Fruit fly (Drosophila melanogaster) whole organism, pupa: Measurements from ENCODE around the gene Npc2f.
A peak's percentile ranks its signal among the peaks of the same experiment; 100 is the strongest.

Experiments used
- CG10348 ChIP-seq: fragments of 200-800 bp; sonication (Bioruptor generic); IDR thresholded peaks from 2 replicates; pipeline ENCODE4 v1.3.6; 2022; ENCODE audit warnings: missing biosample characterization, missing genetic modification characterization
- CG12605 ChIP-seq: fragments of 200-800 bp; sonication (Bioruptor generic); IDR thresholded peaks from 2 replicates; pipeline ENCODE4 v1.3.6; 2022; ENCODE audit warnings: missing biosample characterization, missing genetic modification characterization
- CG13204 ChIP-seq: fragments of 200-800 bp; sonication (Bioruptor generic); optimal IDR thresholded peaks from 2 replicates; lab custom pipeline; 2018; ENCODE audit warnings: missing biosample characterization, mild to moderate bottlenecking, missing genetic modification characterization, moderate library complexity
- CG14655 ChIP-seq: fragments of 200-800 bp; sonication (Bioruptor generic); optimal IDR thresholded peaks from 3 replicates; lab custom pipeline; 2017; ENCODE audit warnings: mild to moderate bottlenecking, missing biosample characterization, missing genetic modification reagents, missing genetic modification characterization
- CG15710 ChIP-seq: fragments of 200-800 bp; sonication (Bioruptor generic); optimal IDR thresholded peaks from 2 replicates; lab custom pipeline; 2018; ENCODE audit warnings: missing biosample characterization, mild to moderate bottlenecking, missing genetic modification characterization, moderate library complexity
- CG17806 ChIP-seq: fragments of 200-800 bp; sonication (Bioruptor generic); optimal IDR thresholded peaks from 2 replicates; lab custom pipeline; 2018; ENCODE audit warnings: missing biosample characterization, mild to moderate bottlenecking, missing genetic modification characterization, moderate library complexity
- CG32121 ChIP-seq: fragments of 200-800 bp; sonication (Bioruptor generic); IDR thresholded peaks from 2 replicates; pipeline ENCODE4 v1.3.6; 2022; ENCODE audit warnings: missing biosample characterization, missing genetic modification characterization
- CG34367 ChIP-seq: fragments of 200-800 bp; sonication (Bioruptor generic); optimal IDR thresholded peaks from 2 replicates; lab custom pipeline; 2018; ENCODE audit warnings: missing biosample characterization, mild to moderate bottlenecking, missing genetic modification characterization
- CG4496 ChIP-seq: fragments of 200-800 bp; sonication (Bioruptor generic); IDR thresholded peaks from 3 replicates; pipeline ENCODE4 v1.3.6; 2022; ENCODE audit warnings: missing biosample characterization, missing genetic modification characterization
- CG8159 ChIP-seq: fragments of 200-800 bp; sonication (Bioruptor generic); optimal IDR thresholded peaks from 3 replicates; lab custom pipeline; 2018; ENCODE audit warnings: missing biosample characterization, mild to moderate bottlenecking, missing genetic modification characterization, moderate library complexity
- CG8301 ChIP-seq: fragments of 200-800 bp; sonication (Bioruptor generic); optimal IDR thresholded peaks from 2 replicates; lab custom pipeline; 2018; ENCODE audit warnings: missing biosample characterization, mild to moderate bottlenecking, missing genetic modification characterization
- CG9948 ChIP-seq: fragments of 200-800 bp; sonication (Bioruptor generic); optimal IDR thresholded peaks from 2 replicates; lab custom pipeline; 2018; ENCODE audit warnings: missing biosample characterization, mild to moderate bottlenecking, missing genetic modification characterization, moderate library complexity
- D1 ChIP-seq: fragments of 200-800 bp; sonication (Bioruptor generic); optimal IDR thresholded peaks from 2 replicates; lab custom pipeline; 2018; ENCODE audit warnings: missing biosample characterization, mild to moderate bottlenecking, missing genetic modification characterization, moderate library complexity
- EcR ChIP-seq: fragments of 200-800 bp; sonication (Bioruptor generic); optimal IDR thresholded peaks from 3 replicates; lab custom pipeline; 2019; ENCODE audit warnings: missing biosample characterization, missing genetic modification characterization, mild to moderate bottlenecking, moderate library complexity, missing genetic modification reagents
- Ets98B ChIP-seq: fragments of 200-800 bp; sonication (Bioruptor generic); IDR thresholded peaks from 2 replicates; pipeline ENCODE4 v1.3.6; 2022; ENCODE audit warnings: missing biosample characterization, missing genetic modification characterization
- Pif1A ChIP-seq: fragments of 200-800 bp; sonication (Bioruptor generic); optimal IDR thresholded peaks from 3 replicates; lab custom pipeline; 2016; ENCODE audit warnings: missing biosample characterization, missing genetic modification characterization
- Pif1B ChIP-seq: fragments of 200-800 bp; sonication (Bioruptor generic); optimal IDR thresholded peaks from 3 replicates; lab custom pipeline; 2016; ENCODE audit warnings: missing biosample characterization, missing genetic modification characterization
- Snoo ChIP-seq: fragments of 200-800 bp; sonication (Bioruptor generic); optimal IDR thresholded peaks from 3 replicates; lab custom pipeline; 2017; ENCODE audit warnings: missing biosample characterization, mild to moderate bottlenecking, missing genetic modification characterization, inconsistent platforms
- fd96Ca ChIP-seq: fragments of 200-800 bp; sonication (Bioruptor generic); IDR thresholded peaks from 3 replicates; pipeline ENCODE4 v1.3.6; 2022; ENCODE audit warnings: missing biosample characterization, missing genetic modification characterization
- gl ChIP-seq: fragments of 200-800 bp; sonication (Bioruptor generic); optimal IDR thresholded peaks from 2 replicates; lab custom pipeline; 2018; ENCODE audit warnings: missing biosample characterization, mild to moderate bottlenecking, missing genetic modification characterization
- rn ChIP-seq: fragments of 200-800 bp; sonication (Bioruptor generic); IDR thresholded peaks from 2 replicates; pipeline ENCODE4 v1.3.6; 2022; ENCODE audit warnings: missing biosample characterization, missing genetic modification characterization

Npc2f gene

dm6 chr3R:24148838-24149237, 11.1 kb downstream of the Npc2f start, which contains the start of gene Slimp:
Gene Slimp, minus strand, starts transcription at chr3R:24148967.
- TF ChIP-seq Pif1B (GFP tag; lab: Kevin White, UChicago) (peak; percentile 2), CG32121 (GFP tag; lab: Robert Waterston, UW) (0 out of 2 replicates have a peak, but pooled peaks have one; percentile 19), Pif1A (GFP tag; lab: Kevin White, UChicago) (peak; percentile 47), Ets98B (GFP tag; lab: Robert Waterston, UW) (no peak), CG9948 (tag; lab: Kevin White, UChicago) (no peak)

dm6 chr3R:24150103-24150502, 12.4 kb downstream of the Npc2f start, which contains the start of gene p38c:
Gene p38c, minus strand, starts transcription at chr3R:24150203.
- TF ChIP-seq CG10348 (GFP tag; lab: Robert Waterston, UW) = no peak
- no peak for TF ChIP-seq CG9948 (tag; lab: Kevin White, UChicago)
- TF ChIP-seq fd96Ca (GFP tag; lab: Robert Waterston, UW) = no peak

dm6 chr3R:24151924-24152809, 14.5 kb downstream of the Npc2f start, which contains the start of the genes p38a and CG6178:
Gene p38a, minus strand, starts transcription at chr3R:24152321.
Gene CG6178, plus strand, starts transcription at chr3R:24152347.
- TF ChIP-seq Pif1A (GFP tag; lab: Kevin White, UChicago) = peak; percentile 91
- peak; percentile 98 for TF ChIP-seq CG17806 (tag; lab: Kevin White, UChicago)
- peak; percentile 98 for TF ChIP-seq Snoo (tag; lab: Kevin White, UChicago)
- no peak for TF ChIP-seq D1 (tag; lab: Kevin White, UChicago)
- peak; percentile 99 for TF ChIP-seq CG8159 (tag; lab: Kevin White, UChicago)
- TF ChIP-seq gl = peak; percentile 74
- peak; percentile 99 for TF ChIP-seq CG15710
- peak; percentile 97 for TF ChIP-seq CG4496
- peak; percentile 99 for TF ChIP-seq CG14655 (GFP tag; lab: Kevin White, UChicago)
- TF ChIP-seq fd96Ca (GFP tag; lab: Robert Waterston, UW) = peak; percentile 95
- peak; percentile 99 for TF ChIP-seq CG9948 (tag; lab: Kevin White, UChicago)
- TF ChIP-seq CG8301 (tag; lab: Kevin White, UChicago) = peak; percentile 98
- TF ChIP-seq CG13204 (GFP tag; lab: Kevin White, UChicago) = peak; percentile 89
- peak; percentile 94 for TF ChIP-seq CG34367
- peak; percentile 97 for TF ChIP-seq Pif1B (GFP tag; lab: Kevin White, UChicago)
- peak; percentile 97 for TF ChIP-seq rn (GFP tag; lab: Robert Waterston, UW)
- TF ChIP-seq EcR = peak; percentile 63
- peak; percentile 91 for TF ChIP-seq CG10348 (GFP tag; lab: Robert Waterston, UW)
- peak; percentile 97 for TF ChIP-seq Ets98B (GFP tag; lab: Robert Waterston, UW)
- peak; percentile 89 for TF ChIP-seq CG12605 (GFP tag; lab: Robert Waterston, UW)
- peak; percentile 98 for TF ChIP-seq CG32121 (GFP tag; lab: Robert Waterston, UW)

- TF ChIP-seq CG8159 (tag; lab: Kevin White, UChicago) = peak; percentile 91
- TF ChIP-seq fd96Ca (GFP tag; lab: Robert Waterston, UW) = peak; percentile 91
- no peak for TF ChIP-seq Pif1A (GFP tag; lab: Kevin White, UChicago)
- peak; percentile 85 for TF ChIP-seq CG8301 (tag; lab: Kevin White, UChicago)
- peak; percentile 94 for TF ChIP-seq CG32121 (GFP tag; lab: Robert Waterston, UW)
- peak; percentile 75 for TF ChIP-seq gl
- TF ChIP-seq CG4496 = peak; percentile 94
- peak; percentile 92 for TF ChIP-seq CG15710
- no peak for TF ChIP-seq D1 (tag; lab: Kevin White, UChicago)
- peak; percentile 87 for TF ChIP-seq CG9948 (tag; lab: Kevin White, UChicago)
- peak; percentile 86 for TF ChIP-seq CG10348 (GFP tag; lab: Robert Waterston, UW)
- TF ChIP-seq CG13204 (GFP tag; lab: Kevin White, UChicago) = no peak
- peak; percentile 85 for TF ChIP-seq rn (GFP tag; lab: Robert Waterston, UW)
- peak; percentile 87 for TF ChIP-seq CG17806 (tag; lab: Kevin White, UChicago)
- no peak for TF ChIP-seq CG14655 (GFP tag; lab: Kevin White, UChicago)
- peak; percentile 36 for TF ChIP-seq EcR
- peak; percentile 87 for TF ChIP-seq Pif1B (GFP tag; lab: Kevin White, UChicago)
- TF ChIP-seq CG34367 = peak; percentile 84
- TF ChIP-seq CG12605 (GFP tag; lab: Robert Waterston, UW) = peak; percentile 93
- peak; percentile 89 for TF ChIP-seq Snoo (tag; lab: Kevin White, UChicago)
- peak; percentile 93 for TF ChIP-seq Ets98B (GFP tag; lab: Robert Waterston, UW)
- TF ChIP-seq, all 21 proteins: peak for 17
These were observed 23.6 kb downstream of the Npc2f start, which contains the start of the genes Myo95E and TBC1d7 for dm6 chr3R:24161173-24161811. Gene Myo95E, minus strand, starts transcription at chr3R:24161498. Gene TBC1d7, plus strand, starts transcription at chr3R:24161727.
